Worm (Caenorhabditis elegans) whole organism, dauer: ENCODE results near the gene clec-148.

Source experiments
- unc-62 ChIP-seq: sonication (generic microtip); optimal IDR thresholded peaks from 2 replicates; lab custom pipeline; 2017; ENCODE audit warnings: missing biosample characterization, missing genetic modification reagents, missing genetic modification characterization

The clec-148 gene

ce11 chrIII:146369-146768 is 29.3 kb downstream of the clec-148 start, which contains the start of gene fbxb-84:
TSS of gene fbxb-84 (minus strand) at chrIII:146469.
- no peak for TF ChIP-seq unc-62 (GFP tag; lab: Kevin White, UChicago)

ce11 chrIII:145078-145477 is 30.6 kb downstream of the clec-148 start, which contains the start of the genes T17A3.12 and fbxb-83:
TSS of gene T17A3.12 (minus strand) at chrIII:145178.
TSS of gene fbxb-83 (minus strand) at chrIII:145211.
- no peak for TF ChIP-seq unc-62 (GFP tag; lab: Kevin White, UChicago)

DNA sequence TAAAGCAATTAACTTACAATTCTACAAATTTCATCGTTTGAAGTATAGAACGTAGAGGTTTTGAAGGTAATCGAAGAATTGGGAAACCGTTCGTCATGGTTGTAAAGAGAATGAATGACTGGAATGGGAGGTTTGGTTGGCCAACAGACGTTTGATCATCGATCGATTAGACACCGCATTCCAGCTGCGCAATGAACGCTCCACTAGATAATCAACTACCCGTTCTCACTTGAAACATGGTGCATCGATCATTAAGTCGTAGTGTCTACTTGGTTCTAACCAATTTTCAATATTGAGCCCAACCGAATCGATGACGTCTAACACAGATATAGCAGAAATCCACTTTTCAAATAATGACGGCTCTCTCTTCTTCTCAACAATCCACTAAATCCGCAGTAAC is 32.5 kb downstream of the clec-148 start, which contains the start of gene fbxb-82:
fbxb-82 (minus strand) TSS at position 101 of the 400 bp plus-strand sequence.
- TF ChIP-seq unc-62 (GFP tag; lab: Kevin White, UChicago), result no peak

- TF ChIP-seq unc-62 (GFP tag; lab: Kevin White, UChicago), result no peak
These were observed 34.7 kb downstream of the clec-148 start, which contains the start of gene fbxb-81 for ce11 chrIII:140904-141303. TSS of gene fbxb-81 (minus strand) at chrIII:141217.

DNA sequence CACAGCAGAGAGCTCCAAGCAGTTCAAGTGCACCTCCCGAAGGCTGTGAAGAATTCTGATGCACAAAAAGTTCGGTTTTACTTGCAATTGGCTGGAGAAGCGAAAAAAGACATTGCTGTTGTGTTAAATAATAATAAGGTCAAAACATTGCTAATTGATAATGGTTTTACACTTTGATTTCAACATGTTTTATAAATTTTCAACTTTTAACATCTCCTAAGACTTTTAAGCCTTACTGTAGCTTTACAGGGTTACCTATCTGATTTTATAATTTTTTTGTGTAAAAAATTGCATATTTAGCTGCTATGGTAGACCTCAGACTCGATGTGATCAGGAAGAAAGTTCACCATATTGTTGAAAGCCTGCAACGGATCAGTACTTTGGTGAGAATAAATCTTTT is 41.4 kb downstream of the clec-148 start, which contains the start of gene pals-25:
pals-25 (plus strand) TSS at position 301 of the 400 bp plus-strand sequence.
- TF ChIP-seq unc-62 (GFP tag; lab: Kevin White, UChicago), result no peak

DNA sequence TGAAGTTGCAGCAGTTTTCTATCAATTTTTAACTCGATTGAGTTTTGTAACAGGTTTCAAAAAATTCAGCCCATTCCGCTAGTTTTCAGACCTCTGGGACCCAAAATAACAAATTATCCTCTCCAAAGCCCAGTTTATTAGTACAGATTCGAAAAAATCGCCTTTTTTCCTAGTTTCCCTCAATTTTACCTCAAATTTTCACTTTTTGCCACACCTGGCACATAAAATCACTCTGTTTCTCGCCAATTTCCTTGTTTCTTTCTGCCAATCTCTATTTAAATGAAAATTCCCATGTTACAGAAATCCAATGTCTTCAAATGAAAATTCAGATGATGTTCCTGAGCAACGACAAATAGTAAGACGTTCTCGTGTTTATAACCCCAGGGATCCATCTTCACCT is 43.5 kb downstream of the clec-148 start, which contains the start of gene pals-22:
pals-22 (plus strand) TSS at position 301 of the 400 bp plus-strand sequence.
- no peak for TF ChIP-seq unc-62 (GFP tag; lab: Kevin White, UChicago)

- TF ChIP-seq unc-62 (GFP tag; lab: Kevin White, UChicago), result no peak
These were observed 44.0 kb downstream of the clec-148 start for ce11 chrIII:131627-132026.

DNA sequence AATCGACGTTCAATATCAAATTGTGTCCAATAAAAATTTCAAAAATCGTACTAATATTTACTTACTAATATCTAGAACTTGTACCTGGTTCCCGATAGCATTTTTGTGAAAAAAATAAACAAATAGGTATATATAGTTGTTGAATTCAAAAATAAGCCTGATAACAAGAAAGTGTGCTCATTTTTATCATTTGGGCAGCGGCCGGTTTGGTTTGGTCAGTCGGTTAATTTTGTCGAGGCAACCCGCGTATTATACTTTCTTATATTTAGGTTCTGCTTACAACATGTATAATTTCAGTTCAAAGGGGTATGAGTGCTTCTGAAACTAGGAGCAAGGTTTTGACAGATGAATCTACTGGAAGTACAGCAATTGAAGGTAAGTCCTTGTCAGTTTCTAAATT is 45.0 kb downstream of the clec-148 start, which contains the start of the genes nhr-280 and C29F9.2:
nhr-280 (minus strand) TSS at position 101 of the 400 bp plus-strand sequence.
C29F9.2 (plus strand) TSS at position 298 of the 400 bp plus-strand sequence.
- TF ChIP-seq unc-62 (GFP tag; lab: Kevin White, UChicago), result no peak
